Fruit fly (Drosophila melanogaster) S2 (cell line): ENCODE results near the gene REPTOR-BP.

Experiments
- CG8478 ChIP-seq: fragments of >200 bp; optimal IDR thresholded peaks from 2 replicates; lab custom pipeline; 2018
- CTCF ChIP-seq, 2 experiments: fragments of >200 bp; optimal IDR thresholded peaks; 2 replicates each; lab custom pipeline; 2018

dm6 chr2L:10277362-10277761 lies 13.4 kb downstream of the REPTOR-BP start:
- TF ChIP-seq CG8478 (lab: Kevin White, UChicago), result no peak
- peak in 1 of 2 experiments; percentile 9 for TF ChIP-seq CTCF (optimal IDR thresholded peaks at IDR 0.05; lab: Kevin White, UChicago)
